Worm (Caenorhabditis elegans) whole organism, young adult: Measurements from ENCODE around the gene anmt-3.

ENCODE experiments used
- F10E7.11 ChIP-seq: sonication (generic microtip); optimal IDR thresholded peaks from 2 replicates; lab custom pipeline; 2017; ENCODE audit warnings: mild to moderate bottlenecking, missing genetic modification characterization, moderate library complexity, missing compliant biosample characterization
- attf-5 ChIP-seq: fragments of 200-800 bp; sonication (Bioruptor generic); optimal IDR thresholded peaks from 2 replicates; lab custom pipeline; 2018; ENCODE audit warnings: mild to moderate bottlenecking, missing genetic modification characterization, missing compliant biosample characterization
- attf-6 ChIP-seq: fragments of 200-800 bp; sonication (Bioruptor generic); IDR thresholded peaks from 2 replicates; pipeline ENCODE4 v1.3.6; 2022; ENCODE audit warnings: missing genetic modification reagents, missing genetic modification characterization, missing compliant biosample characterization
- cebp-1 ChIP-seq, 2 experiments: fragments of 200-800 bp in 1 of 2; sonication (Bioruptor generic) in 1 of 2; sonication (generic microtip) in 1 of 2; IDR thresholded peaks in 1 of 2; optimal IDR thresholded peaks in 1 of 2; 2 replicates each; pipeline versions ENCODE4 v1.3.6 to Lab custom; 2017 to 2022; ENCODE audit warnings: missing compliant biosample characterization in 2 of 2, missing genetic modification characterization in 2 of 2, mild to moderate bottlenecking in 1 of 2, missing genetic modification reagents in 1 of 2, moderate library complexity in 1 of 2
- hlh-26 ChIP-seq: fragments of 200-800 bp; sonication (Bioruptor generic); conservative IDR thresholded peaks from 2 replicates; pipeline ENCODE4 v1.3.6; 2022; ENCODE audit warnings: missing genetic modification reagents, missing genetic modification characterization, missing compliant biosample characterization
- let-607 ChIP-seq, 2 experiments: fragments of 200-800 bp in 1 of 2; sonication (Bioruptor generic) in 1 of 2; sonication (generic microtip) in 1 of 2; optimal IDR thresholded peaks; 2 replicates each; lab custom pipeline; 2016 to 2018; ENCODE audit warnings: mild to moderate bottlenecking in 2 of 2, missing compliant biosample characterization in 2 of 2, missing genetic modification characterization in 2 of 2, moderate library complexity in 2 of 2, missing genotype in 1 of 2
- lin-26 ChIP-seq: fragments of 200-800 bp; sonication (Bioruptor generic); IDR thresholded peaks from 2 replicates; pipeline ENCODE4 v1.3.6; 2022; ENCODE audit warnings: missing genetic modification reagents, missing genetic modification characterization, missing compliant biosample characterization
- nfya-2 ChIP-seq: fragments of 200-800 bp; sonication (Bioruptor generic); IDR thresholded peaks from 2 replicates; pipeline ENCODE4 v1.3.6; 2022; ENCODE audit warnings: missing genetic modification reagents, missing genetic modification characterization, missing compliant biosample characterization
- nhr-80 ChIP-seq: sonication (generic microtip); optimal IDR thresholded peaks from 2 replicates; lab custom pipeline; 2016; ENCODE audit warnings: missing genetic modification characterization, missing compliant biosample characterization
- sea-2 ChIP-seq: fragments of 200-800 bp; sonication (Bioruptor generic); IDR thresholded peaks from 2 replicates; pipeline ENCODE4 v1.3.6; 2022; ENCODE audit warnings: missing genetic modification characterization, missing compliant biosample characterization
- snpc-4 ChIP-seq, 5 experiments: fragments of 150-350 bp in 1 of 5; sonication (generic microtip) in 4 of 5; optimal IDR thresholded peaks; 2 replicates each; lab custom pipeline; 2014 to 2018; ENCODE audit warnings: missing genetic modification characterization in 5 of 5, missing biosample characterization in 3 of 5, antibody characterized with exemption in 2 of 5, mild to moderate bottlenecking in 2 of 5, missing compliant biosample characterization in 2 of 5, missing genotype in 2 of 5, moderate library complexity in 2 of 5, missing genetic modification reagents in 1 of 5
- unc-62 ChIP-seq: fragments of 150-350 bp; optimal IDR thresholded peaks from 2 replicates; lab custom pipeline; 2014; ENCODE audit warnings: missing biosample characterization, missing genetic modification reagents, missing genetic modification characterization

ce11 chrV:9986177-9986576 is 28.0 kb upstream of the anmt-3 start, which contains the start of gene rmd-2:
- no peak for TF ChIP-seq cebp-1 (GFP tag; IDR thresholded peaks at IDR 0.05; lab: Robert Waterston, UW)
- no peak for TF ChIP-seq cebp-1 (tag; optimal IDR thresholded peaks at IDR 0.05; lab: Kevin White, UChicago)
- no peak for TF ChIP-seq hlh-26 (GFP tag; lab: Robert Waterston, UW)
- TF ChIP-seq unc-62 = no peak
- no peak for TF ChIP-seq lin-26 (GFP tag; lab: Robert Waterston, UW)
- TF ChIP-seq F10E7.11 (tag; lab: Kevin White, UChicago) = no peak
- TF ChIP-seq let-607 (tag; optimal IDR thresholded peaks at IDR 0.05; lab: Kevin White, UChicago) = no peak
- TF ChIP-seq sea-2 (GFP tag; lab: Robert Waterston, UW) = no peak
- TF ChIP-seq nhr-80 (tag; lab: Kevin White, UChicago) = no peak
- no peak for TF ChIP-seq attf-5 (GFP tag; lab: Kevin White, UChicago)
- TF ChIP-seq attf-6 (GFP tag; lab: Robert Waterston, UW) = no peak
- TF ChIP-seq snpc-4 (GFP tag; optimal IDR thresholded peaks at IDR 0.05; lab: Kevin White, UChicago) = no peak
- TF ChIP-seq snpc-4 (tag; optimal IDR thresholded peaks at IDR 0.05; lab: Kevin White, UChicago) = no peak
- TF ChIP-seq nfya-2 = no peak
